Fruit fly (Drosophila melanogaster) whole organism, prepupa: ENCODE measurements around the gene CG12278.

ENCODE experiments used
- Blimp-1 ChIP-seq: fragments of 200-800 bp; sonication (Bioruptor generic); optimal IDR thresholded peaks from 3 replicates; lab custom pipeline; 2017; ENCODE audit warnings: missing biosample characterization, missing genetic modification characterization, mild to moderate bottlenecking, moderate library complexity, missing genetic modification reagents
- CG10669 ChIP-seq: fragments of 200-800 bp; sonication (Bioruptor generic); optimal IDR thresholded peaks from 3 replicates; lab custom pipeline; 2018; ENCODE audit warnings: missing biosample characterization, mild to moderate bottlenecking, missing genetic modification characterization, moderate library complexity
- CG11294 ChIP-seq: fragments of 200-800 bp; sonication (Bioruptor generic); IDR thresholded peaks from 2 replicates; pipeline ENCODE4 v1.3.6; 2022; ENCODE audit warnings: missing biosample characterization, missing genetic modification characterization
- CG11902 ChIP-seq: fragments of 200-800 bp; sonication (Bioruptor generic); optimal IDR thresholded peaks from 3 replicates; lab custom pipeline; 2016; ENCODE audit warnings: missing biosample characterization, missing genetic modification characterization
- CG15336 ChIP-seq: fragments of 200-800 bp; sonication (Bioruptor generic); IDR thresholded peaks from 2 replicates; pipeline ENCODE4 v1.3.6; 2022; ENCODE audit warnings: missing biosample characterization, missing genetic modification characterization
- CG1621 ChIP-seq: fragments of 200-800 bp; sonication (Bioruptor generic); optimal IDR thresholded peaks from 3 replicates; lab custom pipeline; 2018; ENCODE audit warnings: missing biosample characterization, mild to moderate bottlenecking, missing genetic modification characterization
- CG3032 ChIP-seq: fragments of 200-800 bp; optimal IDR thresholded peaks from 2 replicates; lab custom pipeline; 2019; ENCODE audit warnings: missing biosample characterization, mild to moderate bottlenecking, missing genetic modification characterization, moderate library complexity
- CG32006 ChIP-seq: fragments of 200-800 bp; sonication (Bioruptor generic); optimal IDR thresholded peaks from 3 replicates; lab custom pipeline; 2017; ENCODE audit warnings: missing biosample characterization, mild to moderate bottlenecking, missing genetic modification characterization
- CG3919 ChIP-seq: fragments of 200-800 bp; sonication (Bioruptor generic); optimal IDR thresholded peaks from 3 replicates; lab custom pipeline; 2016; ENCODE audit warnings: missing biosample characterization, missing genetic modification characterization
- CG4318 ChIP-seq: fragments of 200-800 bp; sonication (Bioruptor generic); optimal IDR thresholded peaks from 3 replicates; lab custom pipeline; 2017; ENCODE audit warnings: missing biosample characterization, mild to moderate bottlenecking, missing genetic modification characterization
- CG6163 ChIP-seq: fragments of 200-800 bp; sonication (Bioruptor generic); IDR thresholded peaks from 3 replicates; pipeline ENCODE4 v1.3.6; 2022; ENCODE audit warnings: missing biosample characterization, missing genetic modification characterization
- CG6276 ChIP-seq: fragments of 200-800 bp; sonication (Bioruptor generic); optimal IDR thresholded peaks from 2 replicates; lab custom pipeline; 2017; ENCODE audit warnings: missing biosample characterization, mild to moderate bottlenecking, missing genetic modification characterization
- CG6792 ChIP-seq: fragments of 200-800 bp; sonication (Bioruptor generic); optimal IDR thresholded peaks from 3 replicates; lab custom pipeline; 2016; ENCODE audit warnings: missing biosample characterization, missing genetic modification characterization
- CG6808 ChIP-seq: fragments of 200-800 bp; sonication (Bioruptor generic); optimal IDR thresholded peaks from 3 replicates; lab custom pipeline; 2017; ENCODE audit warnings: missing biosample characterization, missing genetic modification characterization, mild to moderate bottlenecking, moderate library complexity, missing genetic modification reagents
- CG6854 ChIP-seq: fragments of 200-800 bp; sonication (Bioruptor generic); optimal IDR thresholded peaks from 2 replicates; lab custom pipeline; 2017; ENCODE audit warnings: missing biosample characterization, mild to moderate bottlenecking, missing genetic modification characterization
- CG7368 ChIP-seq: fragments of 200-800 bp; sonication (Bioruptor generic); optimal IDR thresholded peaks from 3 replicates; lab custom pipeline; 2016; ENCODE audit warnings: missing biosample characterization, missing genetic modification characterization
- CG8119 ChIP-seq: fragments of 200-800 bp; sonication (Bioruptor generic); IDR thresholded peaks from 3 replicates; pipeline ENCODE4 v1.3.6; 2022; ENCODE audit warnings: missing biosample characterization, missing genetic modification characterization
- CG8319 ChIP-seq: fragments of 200-800 bp; sonication (Bioruptor generic); optimal IDR thresholded peaks from 3 replicates; lab custom pipeline; 2016; ENCODE audit warnings: missing biosample characterization, missing genetic modification characterization
- Eip75B ChIP-seq: fragments of 200-800 bp; sonication (Bioruptor generic); optimal IDR thresholded peaks from 3 replicates; lab custom pipeline; 2016; ENCODE audit warnings: missing biosample characterization, missing genetic modification characterization
- Eip78C ChIP-seq: fragments of 200-800 bp; sonication (Bioruptor generic); peaks from one replicate; lab custom pipeline; 2016; ENCODE audit warnings: missing biosample characterization, missing genetic modification characterization
- Eip93F ChIP-seq: fragments of 200-800 bp; sonication (Bioruptor generic); optimal IDR thresholded peaks from 2 replicates; lab custom pipeline; 2016; ENCODE audit warnings: missing biosample characterization, mild to moderate bottlenecking, missing genetic modification characterization
- Ets21C ChIP-seq: fragments of 200-800 bp; sonication (Bioruptor generic); optimal IDR thresholded peaks from 3 replicates; lab custom pipeline; 2016; ENCODE audit warnings: missing biosample characterization, missing genetic modification characterization
- Gug ChIP-seq: fragments of 200-800 bp; sonication (Bioruptor generic); IDR thresholded peaks from 2 replicates; pipeline ENCODE4 v1.3.6; 2022; ENCODE audit warnings: missing biosample characterization, missing genetic modification characterization
- Hr39 ChIP-seq: fragments of 200-800 bp; sonication (Bioruptor generic); optimal IDR thresholded peaks from 2 replicates; lab custom pipeline; 2016; ENCODE audit warnings: missing biosample characterization, missing genetic modification characterization
- Hr4 ChIP-seq: fragments of 200-800 bp; sonication (Bioruptor generic); optimal IDR thresholded peaks from 3 replicates; lab custom pipeline; 2016; ENCODE audit warnings: missing biosample characterization, missing genetic modification characterization
- Met ChIP-seq: fragments of 200-800 bp; sonication (Bioruptor generic); optimal IDR thresholded peaks from 3 replicates; lab custom pipeline; 2016; ENCODE audit warnings: missing biosample characterization, missing genetic modification characterization
- Sox102F ChIP-seq: fragments of 200-800 bp; sonication (Bioruptor generic); optimal IDR thresholded peaks from 2 replicates; lab custom pipeline; 2016; ENCODE audit warnings: missing biosample characterization, mild to moderate bottlenecking, missing genetic modification characterization
- Sox15 ChIP-seq: fragments of 200-800 bp; sonication (Bioruptor generic); optimal IDR thresholded peaks from 3 replicates; lab custom pipeline; 2016; ENCODE audit warnings: missing biosample characterization, missing genetic modification characterization
- achi ChIP-seq: fragments of 200-800 bp; sonication (Bioruptor generic); optimal IDR thresholded peaks from 3 replicates; lab custom pipeline; 2016; ENCODE audit warnings: missing biosample characterization, missing genetic modification characterization
- acj6 ChIP-seq: fragments of 200-800 bp; sonication (Bioruptor generic); optimal IDR thresholded peaks from 3 replicates; lab custom pipeline; 2016; ENCODE audit warnings: missing biosample characterization, missing genetic modification characterization
- dac ChIP-seq: fragments of 200-800 bp; sonication (Bioruptor generic); optimal IDR thresholded peaks from 2 replicates; lab custom pipeline; 2017; ENCODE audit warnings: missing biosample characterization, mild to moderate bottlenecking, missing genetic modification characterization
- eg ChIP-seq: fragments of 200-800 bp; sonication (Bioruptor generic); IDR thresholded peaks from 3 replicates; pipeline ENCODE4 v1.3.6; 2022; ENCODE audit warnings: missing biosample characterization, missing genetic modification characterization
- fd59A ChIP-seq: fragments of 200-800 bp; sonication (Bioruptor generic); optimal IDR thresholded peaks from 2 replicates; lab custom pipeline; 2017; ENCODE audit warnings: missing biosample characterization, mild to moderate bottlenecking, missing genetic modification characterization, missing genetic modification reagents
- fd85E ChIP-seq: fragments of 200-800 bp; sonication (Bioruptor generic); optimal IDR thresholded peaks from 3 replicates; lab custom pipeline; 2016; ENCODE audit warnings: missing biosample characterization, missing genetic modification characterization
- lz ChIP-seq: fragments of 200-800 bp; sonication (Bioruptor generic); optimal IDR thresholded peaks from 3 replicates; lab custom pipeline; 2016; ENCODE audit warnings: missing biosample characterization, missing genetic modification characterization
- net ChIP-seq: fragments of 200-800 bp; sonication (Bioruptor generic); optimal IDR thresholded peaks from 3 replicates; lab custom pipeline; 2016; ENCODE audit warnings: missing biosample characterization, missing genetic modification characterization
- pdm3 ChIP-seq: fragments of 200-800 bp; sonication (Bioruptor generic); optimal IDR thresholded peaks from 3 replicates; lab custom pipeline; 2016; ENCODE audit warnings: missing biosample characterization, missing genetic modification characterization
- spab ChIP-seq: fragments of 200-800 bp; sonication (Bioruptor generic); optimal IDR thresholded peaks from 2 replicates; lab custom pipeline; 2017; ENCODE audit warnings: missing biosample characterization, mild to moderate bottlenecking, missing genetic modification characterization, missing genetic modification reagents
- ss ChIP-seq, 2 experiments: fragments of 200-800 bp; sonication (Bioruptor generic); optimal IDR thresholded peaks; 2 replicates in 1 of 2; 3 replicates in 1 of 2; lab custom pipeline; 2017 to 2018; ENCODE audit warnings: mild to moderate bottlenecking in 2 of 2, missing biosample characterization in 2 of 2, missing genetic modification characterization in 2 of 2, moderate library complexity in 1 of 2
- svp ChIP-seq: fragments of 200-800 bp; sonication (Bioruptor generic); peaks from one replicate; lab custom pipeline; 2016; ENCODE audit warnings: missing biosample characterization, missing genetic modification characterization
- vri ChIP-seq: fragments of 200-800 bp; sonication (Bioruptor generic); optimal IDR thresholded peaks from 3 replicates; lab custom pipeline; 2016; ENCODE audit warnings: missing biosample characterization, mild to moderate bottlenecking, missing genetic modification characterization

CG12278 gene

DNA sequence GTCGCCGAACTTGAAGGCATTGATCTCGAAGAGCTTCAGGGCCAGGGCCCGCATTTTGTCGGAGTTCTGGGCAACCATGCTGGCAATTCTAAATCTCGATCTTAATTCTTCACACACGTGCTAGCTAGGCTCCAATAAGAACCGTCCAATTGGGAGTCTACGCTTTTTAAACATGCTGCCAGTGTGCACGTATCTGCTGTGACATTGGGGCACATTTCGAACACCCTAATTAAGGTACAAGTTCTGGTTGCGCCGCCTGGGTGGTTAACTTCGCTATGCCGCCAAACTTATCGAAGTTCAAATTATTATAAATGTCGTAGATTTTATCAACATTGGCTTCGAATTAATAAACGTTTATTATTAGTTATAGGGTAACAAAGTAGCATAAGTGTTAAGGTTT lies 29.3 kb downstream of the CG12278 start, which contains the start of gene r-l:
Gene r-l (minus strand): TSS at position 179 of the 400 bp plus-strand sequence.
- TF ChIP-seq eg (GFP tag; lab: Robert Waterston, UW) (no peak), pdm3 (GFP tag; lab: Kevin White, UChicago) (no peak), dac (GFP tag; lab: Kevin White, UChicago) (no peak), CG11294 (no peak), spab (no peak), Blimp-1 (GFP tag; lab: Kevin White, UChicago) (no peak), CG32006 (GFP tag; lab: Kevin White, UChicago) (no peak), CG3032 (no peak), Eip75B (GFP tag; lab: Kevin White, UChicago) (no peak), CG1621 (tag; lab: Kevin White, UChicago) (no peak)

DNA sequence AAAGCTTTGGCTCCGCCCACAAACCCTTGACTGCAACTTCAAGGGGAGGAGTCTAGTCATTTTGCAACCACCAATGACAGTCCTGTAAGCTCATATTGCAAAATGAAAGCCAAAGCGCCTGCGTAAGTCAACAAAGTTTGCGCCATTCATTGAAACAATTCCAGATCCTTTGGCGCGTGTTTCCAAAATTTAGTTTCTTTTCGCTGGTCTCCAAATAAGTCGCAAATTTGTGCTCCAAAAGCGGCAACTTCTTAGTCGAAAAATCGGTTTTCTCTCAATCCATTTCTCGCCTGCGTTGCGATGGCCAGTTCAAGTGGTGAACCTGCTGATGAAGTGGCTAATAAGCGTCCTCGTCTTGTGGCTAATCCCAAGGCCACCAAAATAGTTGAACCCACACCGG lies 29.8 kb downstream of the CG12278 start, which contains the start of gene dmrt93B:
Gene dmrt93B (plus strand): TSS at position 301 of the 400 bp plus-strand sequence.
- TF ChIP-seq Hr39 (no peak), Eip93F (GFP tag; lab: Kevin White, UChicago) (no peak), CG6163 (GFP tag; lab: Robert Waterston, UW) (no peak), Hr4 (no peak), vri (GFP tag; lab: Kevin White, UChicago) (no peak), achi (GFP tag; lab: Kevin White, UChicago) (no peak), Eip78C (GFP tag; lab: Kevin White, UChicago) (no peak), CG6276 (GFP tag; lab: Kevin White, UChicago) (no peak), dac (GFP tag; lab: Kevin White, UChicago) (no peak), CG6792 (GFP tag; lab: Kevin White, UChicago) (no peak), Eip75B (GFP tag; lab: Kevin White, UChicago) (no peak), Met (GFP tag; lab: Kevin White, UChicago) (no peak), Ets21C (GFP tag; lab: Kevin White, UChicago) (no peak)
- TF ChIP-seq, all 60 proteins: peak for 0

DNA sequence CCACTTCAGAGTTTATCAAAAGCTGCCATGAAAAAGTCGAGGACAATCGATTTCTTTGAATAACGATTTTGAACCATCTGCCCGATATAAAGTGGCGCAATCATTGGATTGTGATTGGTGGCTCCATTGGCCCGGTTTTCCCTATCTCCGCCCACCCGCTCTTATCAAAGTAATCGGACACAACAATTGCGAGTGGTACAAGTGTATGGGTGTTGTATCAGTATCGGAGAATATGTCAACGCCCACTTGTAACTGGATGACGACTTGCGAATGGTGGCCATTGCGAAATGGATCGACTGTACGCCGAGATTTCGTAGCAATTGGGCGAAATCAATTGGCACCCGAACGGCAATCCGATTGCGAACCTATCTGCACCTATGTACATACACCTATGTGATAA lies 33.7 kb downstream of the CG12278 start:
- TF ChIP-seq acj6 (GFP tag; lab: Kevin White, UChicago) (no peak), CG15336 (GFP tag; lab: Robert Waterston, UW) (no peak), CG4318 (GFP tag; lab: Kevin White, UChicago) (no peak), svp (GFP tag; lab: Kevin White, UChicago) (no peak), CG6163 (GFP tag; lab: Robert Waterston, UW) (no peak), CG10669 (GFP tag; lab: Kevin White, UChicago) (no peak), net (no peak), Sox15 (GFP tag; lab: Kevin White, UChicago) (no peak), CG8319 (GFP tag; lab: Kevin White, UChicago) (no peak), Gug (no peak), CG7368 (GFP tag; lab: Kevin White, UChicago) (no peak), Ets21C (GFP tag; lab: Kevin White, UChicago) (no peak), ss (GFP tag; optimal IDR thresholded peaks at IDR 0.05; lab: Kevin White, UChicago) (no peak), CG11902 (no peak)
- TF ChIP-seq, all 60 proteins: peak for 0

- TF ChIP-seq Blimp-1 (GFP tag; lab: Kevin White, UChicago) (no peak), CG11902 (no peak), vri (GFP tag; lab: Kevin White, UChicago) (peak; percentile 42), CG1621 (tag; lab: Kevin White, UChicago) (no peak), CG4318 (GFP tag; lab: Kevin White, UChicago) (no peak), Sox102F (GFP tag; lab: Kevin White, UChicago) (no peak)
Observed at dm6 chr3R:21078211-21078610, 34.3 kb downstream of the CG12278 start.

DNA sequence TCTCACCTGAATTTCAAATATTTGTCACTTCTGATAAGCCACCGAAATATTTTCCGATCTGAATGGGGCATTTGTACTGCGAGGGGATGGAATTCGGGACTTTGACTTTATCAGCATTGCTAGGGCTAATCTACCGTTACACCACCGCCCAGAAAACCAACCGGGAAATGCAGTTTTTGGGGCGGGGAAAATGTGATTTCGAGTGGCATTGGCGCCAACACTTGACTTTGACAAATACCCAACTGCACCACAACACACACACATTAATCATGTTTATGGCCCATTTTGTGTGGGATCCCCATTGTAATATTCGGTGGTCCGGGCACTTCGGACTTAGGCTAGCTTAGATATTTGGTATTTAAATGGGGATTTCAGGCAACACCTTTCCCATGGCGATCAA lies 35.1 kb downstream of the CG12278 start:
- TF ChIP-seq CG10669 (GFP tag; lab: Kevin White, UChicago) (no peak), spab (no peak), Hr39 (no peak), CG8119 (GFP tag; lab: Robert Waterston, UW) (no peak), CG6854 (GFP tag; lab: Kevin White, UChicago) (no peak), CG6276 (GFP tag; lab: Kevin White, UChicago) (no peak), fd59A (GFP tag; lab: Kevin White, UChicago) (no peak), Eip78C (GFP tag; lab: Kevin White, UChicago) (no peak), acj6 (GFP tag; lab: Kevin White, UChicago) (no peak), svp (GFP tag; lab: Kevin White, UChicago) (no peak), CG3919 (GFP tag; lab: Kevin White, UChicago) (no peak), CG8319 (GFP tag; lab: Kevin White, UChicago) (no peak), fd85E (GFP tag; lab: Kevin White, UChicago) (no peak), dac (GFP tag; lab: Kevin White, UChicago) (no peak), lz (GFP tag; lab: Kevin White, UChicago) (no peak), CG11294 (no peak), CG6808 (GFP tag; lab: Kevin White, UChicago) (no peak), CG11902 (no peak)
